Worm (Caenorhabditis elegans) whole organism, young adult: ENCODE results near the gene math-10.
"Not testable (repeated sequence)": the region's sequence is repeated elsewhere in the genome, so short reads cannot be mapped to it uniquely, and the experiment has no call there.

Experiments used
- C17E4.6 ChIP-seq: fragments of 200-800 bp; sonication (Bioruptor generic); IDR thresholded peaks from 2 replicates; pipeline ENCODE4 v1.3.6; 2022; ENCODE audit warnings: missing genetic modification reagents, missing genetic modification characterization, missing compliant biosample characterization
- Y53G8AR.9 ChIP-seq: fragments of 200-800 bp; sonication (Bioruptor generic); conservative IDR thresholded peaks from 2 replicates; pipeline ENCODE4 v1.3.6; 2022; ENCODE audit warnings: missing genetic modification reagents, missing genetic modification characterization, missing compliant biosample characterization
- hmg-20 ChIP-seq: fragments of 200-800 bp; sonication (Bioruptor generic); IDR thresholded peaks from 2 replicates; pipeline ENCODE4 v1.3.6; 2022; ENCODE audit warnings: missing genetic modification reagents, missing genetic modification characterization, missing compliant biosample characterization
- mxl-1 ChIP-seq: sonication (generic microtip); optimal IDR thresholded peaks from 2 replicates; lab custom pipeline; 2016; ENCODE audit warnings: missing genetic modification characterization, missing compliant biosample characterization
- sea-2 ChIP-seq: fragments of 200-800 bp; sonication (Bioruptor generic); IDR thresholded peaks from 2 replicates; pipeline ENCODE4 v1.3.6; 2022; ENCODE audit warnings: missing genetic modification characterization, missing compliant biosample characterization
- tlf-1 ChIP-seq: fragments of 200-800 bp; sonication (Bioruptor generic); optimal IDR thresholded peaks from 2 replicates; lab custom pipeline; 2018; ENCODE audit warnings: mild to moderate bottlenecking, missing genetic modification characterization, missing compliant biosample characterization
- zfh-2 ChIP-seq: fragments of 200-800 bp; sonication (Bioruptor generic); conservative IDR thresholded peaks from 2 replicates; pipeline ENCODE4 v1.3.6; 2022; ENCODE audit warnings: missing genetic modification reagents, missing genetic modification characterization, missing compliant biosample characterization

ce11 chrII:1855447-1855846 lies 15.9 kb upstream of the math-10 start:
- not testable (repeated sequence) for TF ChIP-seq sea-2; tlf-1 (GFP tag; lab: Kevin White, UChicago); mxl-1 (tag; lab: Kevin White, UChicago); C17E4.6 (GFP tag; lab: Robert Waterston, UW); hmg-20; Y53G8AR.9 (GFP tag; lab: Robert Waterston, UW); zfh-2 (GFP tag; lab: Robert Waterston, UW)
